Worm (Caenorhabditis elegans) whole organism, midembryonic: ENCODE results near the gene oga-1.

Experiments
- flt-1 ChIP-seq: fragments of 200-800 bp; sonication (Bioruptor generic); IDR thresholded peaks from 2 replicates; pipeline ENCODE4 v1.3.6; 2022; ENCODE audit warnings: missing genetic modification characterization, missing compliant biosample characterization
- ref-1 ChIP-seq: fragments of 200-800 bp; sonication (Bioruptor generic); conservative IDR thresholded peaks from 2 replicates; pipeline ENCODE4 v1.3.6; 2022; ENCODE audit warnings: missing genetic modification reagents, missing genetic modification characterization, missing compliant biosample characterization
- tab-1 ChIP-seq: fragments of 200-800 bp; sonication (Bioruptor generic); IDR thresholded peaks from 2 replicates; pipeline ENCODE4 v1.3.6; 2022; ENCODE audit warnings: missing genetic modification characterization, missing compliant biosample characterization
- ztf-23 ChIP-seq: fragments of 200-800 bp; sonication (Bioruptor generic); IDR thresholded peaks from 2 replicates; pipeline ENCODE4 v1.3.6; 2022; ENCODE audit warnings: missing genetic modification reagents, missing genetic modification characterization, missing compliant biosample characterization
- ztf-29 ChIP-seq: fragments of 200-800 bp; sonication (Bioruptor generic); IDR thresholded peaks from 2 replicates; pipeline ENCODE4 v1.3.6; 2022; ENCODE audit warnings: missing genetic modification reagents, missing genetic modification characterization, missing compliant biosample characterization

DNA sequence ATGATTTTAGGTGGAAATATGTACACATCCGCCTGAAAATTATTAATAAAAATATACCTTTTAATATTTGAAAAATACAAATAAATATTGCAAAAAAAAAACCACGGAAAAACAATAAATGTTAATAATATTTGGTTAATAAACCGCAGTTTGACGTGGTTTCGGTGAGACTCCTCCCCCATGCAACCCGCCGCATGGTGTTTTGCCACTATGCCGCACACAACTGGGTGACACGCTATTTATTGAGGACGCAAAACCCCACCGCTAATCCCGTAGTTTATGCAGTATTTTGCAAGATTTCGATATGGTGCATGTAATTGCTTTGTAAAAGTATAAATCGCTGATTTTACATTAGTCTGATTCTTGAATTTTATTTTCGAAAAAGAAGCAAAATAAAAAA lies 50.6 kb downstream of the oga-1 start, which contains the start of gene gly-13:
- peak; percentile 82; the same call in 1 of the 2 replicates for TF ChIP-seq tab-1 (GFP tag; lab: Robert Waterston, UW)
- no peak for TF ChIP-seq ztf-29
- TF ChIP-seq ztf-23 (GFP tag; lab: Robert Waterston, UW) = peak; percentile 86
- 0 out of 2 replicates have a peak, but pooled peaks have one; percentile 36 for TF ChIP-seq ref-1
- TF ChIP-seq flt-1 (GFP tag; lab: Robert Waterston, UW) = peak; percentile 87
